Fruit fly (Drosophila melanogaster) whole organism, embryonic: Measurements from ENCODE around the gene CG14234.

Experiments used
- Antp ChIP-seq: fragments of 200-800 bp; sonication (Bioruptor generic); optimal IDR thresholded peaks from 3 replicates; lab custom pipeline; 2016; ENCODE audit warnings: missing biosample characterization, missing genetic modification characterization
- BtbVII ChIP-seq: fragments of 200-800 bp; sonication (Bioruptor generic); optimal IDR thresholded peaks from 3 replicates; lab custom pipeline; 2017; ENCODE audit warnings: missing biosample characterization, mild to moderate bottlenecking, missing genetic modification characterization
- CG1024 ChIP-seq: fragments of 200-800 bp; sonication (Bioruptor generic); IDR thresholded peaks from 2 replicates; pipeline ENCODE4 v1.3.6; 2022; ENCODE audit warnings: missing biosample characterization, missing genetic modification characterization
- CG10543 ChIP-seq: fragments of 200-800 bp; sonication (Bioruptor generic); optimal IDR thresholded peaks from 3 replicates; lab custom pipeline; 2017; ENCODE audit warnings: missing biosample characterization, mild to moderate bottlenecking, missing genetic modification characterization, moderate library complexity
- CG11456 ChIP-seq: fragments of 200-800 bp; sonication (Bioruptor generic); IDR thresholded peaks from 3 replicates; pipeline ENCODE4 v1.3.6; 2022; ENCODE audit warnings: missing biosample characterization, missing genetic modification characterization
- CG11696 ChIP-seq: fragments of 200-800 bp; sonication (Bioruptor generic); IDR thresholded peaks from 2 replicates; pipeline ENCODE4 v1.3.6; 2022; ENCODE audit warnings: missing biosample characterization, missing genetic modification characterization
- CG15073 ChIP-seq: fragments of 200-800 bp; sonication (Bioruptor generic); optimal IDR thresholded peaks from 2 replicates; lab custom pipeline; 2016; ENCODE audit warnings: missing biosample characterization, missing genetic modification characterization
- CG15696 ChIP-seq: fragments of 200-800 bp; sonication (Bioruptor generic); optimal IDR thresholded peaks from 2 replicates; lab custom pipeline; 2019; ENCODE audit warnings: missing biosample characterization, mild to moderate bottlenecking, missing genetic modification characterization, moderate library complexity
- CG1792 ChIP-seq: fragments of 200-800 bp; sonication (Bioruptor generic); optimal IDR thresholded peaks from 2 replicates; lab custom pipeline; 2016; ENCODE audit warnings: missing biosample characterization, missing genetic modification characterization
- CG2199 ChIP-seq: fragments of 200-800 bp; sonication (Bioruptor generic); IDR thresholded peaks from 3 replicates; pipeline ENCODE4 v1.3.6; 2022; ENCODE audit warnings: missing biosample characterization, missing genetic modification characterization
- CG2678 ChIP-seq: fragments of 200-800 bp; sonication (Bioruptor generic); optimal IDR thresholded peaks from 3 replicates; lab custom pipeline; 2019; ENCODE audit warnings: missing biosample characterization, mild to moderate bottlenecking, missing genetic modification characterization, moderate library complexity
- CG4424 ChIP-seq: fragments of 200-800 bp; sonication (Bioruptor generic); optimal IDR thresholded peaks from 3 replicates; lab custom pipeline; 2016; ENCODE audit warnings: missing biosample characterization, missing genetic modification characterization
- CG4707 ChIP-seq: fragments of 200-800 bp; sonication (Bioruptor generic); optimal IDR thresholded peaks from 2 replicates; lab custom pipeline; 2018; ENCODE audit warnings: missing biosample characterization, mild to moderate bottlenecking, missing genetic modification characterization, moderate library complexity
- CG7987 ChIP-seq: fragments of 200-800 bp; sonication (Bioruptor generic); optimal IDR thresholded peaks from 2 replicates; lab custom pipeline; 2018; ENCODE audit warnings: missing biosample characterization, mild to moderate bottlenecking, missing genetic modification characterization, moderate library complexity
- CG8281 ChIP-seq: fragments of 200-800 bp; sonication (Bioruptor generic); optimal IDR thresholded peaks from 2 replicates; lab custom pipeline; 2018; ENCODE audit warnings: missing biosample characterization, mild to moderate bottlenecking, missing genetic modification characterization, moderate library complexity
- CG8290 ChIP-seq, 3 experiments: fragments of 200-800 bp; sonication (Bioruptor generic); optimal IDR thresholded peaks; 2 replicates each; lab custom pipeline; 2016 to 2019; ENCODE audit warnings: missing biosample characterization in 3 of 3, missing genetic modification characterization in 3 of 3, mild to moderate bottlenecking in 2 of 3, moderate library complexity in 1 of 3
- CG8924 ChIP-seq: fragments of 200-800 bp; optimal IDR thresholded peaks from 3 replicates; lab custom pipeline; 2019; ENCODE audit warnings: missing biosample characterization, mild to moderate bottlenecking, missing genetic modification characterization, moderate library complexity
- CG8944 ChIP-seq: fragments of 200-800 bp; sonication (Bioruptor generic); optimal IDR thresholded peaks from 3 replicates; lab custom pipeline; 2016; ENCODE audit warnings: missing biosample characterization, missing genetic modification characterization
- CrebB ChIP-seq: fragments of 200-800 bp; sonication (Bioruptor generic); optimal IDR thresholded peaks from 3 replicates; lab custom pipeline; 2018; ENCODE audit warnings: missing biosample characterization, mild to moderate bottlenecking, missing genetic modification characterization
- GATAe ChIP-seq: fragments of 200-800 bp; sonication (Bioruptor generic); conservative IDR thresholded peaks from 2 replicates; pipeline ENCODE4 v1.3.6; 2022; ENCODE audit warnings: missing biosample characterization, missing genetic modification characterization
- Hand ChIP-seq: fragments of 200-800 bp; sonication (Bioruptor generic); optimal IDR thresholded peaks from 2 replicates; lab custom pipeline; 2017; ENCODE audit warnings: mild to moderate bottlenecking, missing biosample characterization, missing genetic modification reagents, missing genetic modification characterization
- Opbp ChIP-seq: fragments of 200-800 bp; sonication (Bioruptor generic); IDR thresholded peaks from 3 replicates; pipeline ENCODE4 v1.3.6; 2022; ENCODE audit warnings: missing biosample characterization, missing genetic modification characterization; ENCODE audit not compliant: partially characterized antibody
- Scr ChIP-seq: fragments of 200-800 bp; sonication (Bioruptor generic); IDR thresholded peaks from 2 replicates; pipeline ENCODE4 v1.3.6; 2022; ENCODE audit warnings: missing biosample characterization, missing genetic modification characterization; ENCODE audit not compliant: partially characterized antibody
- Side ChIP-seq: fragments of 200-800 bp; sonication (Bioruptor generic); optimal IDR thresholded peaks from 2 replicates; lab custom pipeline; 2016; ENCODE audit warnings: missing biosample characterization, missing genetic modification characterization
- Sin3A ChIP-seq: fragments of >200 bp; optimal IDR thresholded peaks from 2 replicates; lab custom pipeline; 2018
- ab ChIP-seq: fragments of 200-800 bp; sonication (Bioruptor generic); optimal IDR thresholded peaks from 2 replicates; lab custom pipeline; 2016; ENCODE audit warnings: missing biosample characterization, missing genetic modification characterization
- al ChIP-seq: fragments of 200-800 bp; sonication (Bioruptor generic); IDR thresholded peaks from 2 replicates; pipeline ENCODE4 v1.3.6; 2022; ENCODE audit warnings: missing biosample characterization, missing genetic modification characterization
- amos ChIP-seq: fragments of 200-800 bp; sonication (Bioruptor generic); IDR thresholded peaks from 2 replicates; pipeline ENCODE4 v1.3.6; 2022; ENCODE audit warnings: missing biosample characterization, missing genetic modification characterization; ENCODE audit not compliant: partially characterized antibody
- ase ChIP-seq: fragments of 200-800 bp; sonication (Bioruptor generic); IDR thresholded peaks from 3 replicates; pipeline ENCODE4 v1.3.6; 2022; ENCODE audit warnings: missing biosample characterization, missing genetic modification characterization
- caup ChIP-seq: fragments of 200-800 bp; sonication (Bioruptor generic); optimal IDR thresholded peaks from 3 replicates; lab custom pipeline; 2017; ENCODE audit warnings: missing biosample characterization, mild to moderate bottlenecking, missing genetic modification characterization, moderate library complexity; ENCODE audit not compliant: severe bottlenecking
- danr ChIP-seq: fragments of 200-800 bp; sonication (Bioruptor generic); IDR thresholded peaks from 2 replicates; pipeline ENCODE4 v1.3.6; 2022; ENCODE audit warnings: missing biosample characterization, missing genetic modification characterization
- dysf ChIP-seq: fragments of 200-800 bp; sonication (Bioruptor generic); IDR thresholded peaks from 3 replicates; pipeline ENCODE4 v1.3.6; 2022; ENCODE audit warnings: missing biosample characterization, missing genetic modification characterization
- fu2 ChIP-seq: fragments of 200-800 bp; sonication (Bioruptor generic); optimal IDR thresholded peaks from 2 replicates; lab custom pipeline; 2016; ENCODE audit warnings: missing biosample characterization, missing genetic modification characterization
- gce ChIP-seq: fragments of 200-800 bp; sonication (Bioruptor generic); IDR thresholded peaks from 3 replicates; pipeline ENCODE4 v1.3.6; 2022; ENCODE audit warnings: missing biosample characterization, missing genetic modification characterization
- gro ChIP-seq: fragments of 200-800 bp; sonication (Bioruptor generic); optimal IDR thresholded peaks from 2 replicates; lab custom pipeline; 2016; ENCODE audit warnings: missing biosample characterization, missing genetic modification characterization
- h ChIP-seq: fragments of >200 bp; optimal IDR thresholded peaks from 2 replicates; lab custom pipeline; 2017
- hth ChIP-seq: fragments of >200 bp; optimal IDR thresholded peaks from 2 replicates; lab custom pipeline; 2017; ENCODE audit warnings: inconsistent platforms
- inv ChIP-seq: fragments of 200-800 bp; sonication (Bioruptor generic); IDR thresholded peaks from 2 replicates; pipeline ENCODE4 v1.3.6; 2022; ENCODE audit warnings: missing biosample characterization, missing genetic modification characterization; ENCODE audit not compliant: partially characterized antibody
- klu ChIP-seq: fragments of 200-800 bp; sonication (Bioruptor generic); IDR thresholded peaks from 2 replicates; pipeline ENCODE4 v1.3.6; 2022; ENCODE audit warnings: missing biosample characterization, missing genetic modification characterization
- lov ChIP-seq, 2 experiments: fragments of 200-800 bp in 1 of 2; fragments of >200 bp in 1 of 2; sonication (Bioruptor generic) in 1 of 2; IDR thresholded peaks in 1 of 2; optimal IDR thresholded peaks in 1 of 2; 2 replicates in 1 of 2; 3 replicates in 1 of 2; pipeline versions ENCODE4 v1.3.6 to Lab custom; 2017 to 2022; ENCODE audit warnings: missing biosample characterization in 1 of 2, missing genetic modification characterization in 1 of 2
- onecut ChIP-seq: fragments of 200-800 bp; sonication (Bioruptor generic); IDR thresholded peaks from 2 replicates; pipeline ENCODE4 v1.3.6; 2022; ENCODE audit warnings: missing biosample characterization, missing genetic modification characterization
- otp ChIP-seq: fragments of 200-800 bp; sonication (Bioruptor generic); IDR thresholded peaks from 3 replicates; pipeline ENCODE4, ENCODE4 v1.3.6; 2022; ENCODE audit warnings: missing biosample characterization, missing genetic modification characterization
- stc ChIP-seq: fragments of 200-800 bp; sonication (Bioruptor generic); IDR thresholded peaks from 2 replicates; pipeline ENCODE4 v1.3.6; 2022; ENCODE audit warnings: missing biosample characterization, missing genetic modification characterization
- sug ChIP-seq: fragments of 200-800 bp; optimal IDR thresholded peaks from 2 replicates; lab custom pipeline; 2019; ENCODE audit warnings: missing biosample characterization, mild to moderate bottlenecking, missing genetic modification characterization, moderate library complexity
- tgo ChIP-seq: fragments of 200-800 bp; sonication (Bioruptor generic); IDR thresholded peaks from 3 replicates; pipeline ENCODE4 v1.3.6; 2022; ENCODE audit warnings: missing biosample characterization, missing genetic modification characterization
- tll ChIP-seq, 2 experiments: fragments of 200-800 bp in 1 of 2; fragments of >200 bp in 1 of 2; sonication (Bioruptor generic) in 1 of 2; optimal IDR thresholded peaks; 2 replicates each; lab custom pipeline; 2017 to 2019; ENCODE audit warnings: missing biosample characterization in 2 of 2, missing genetic modification characterization in 2 of 2, mild to moderate bottlenecking in 1 of 2, moderate library complexity in 1 of 2
- trem ChIP-seq: fragments of 200-800 bp; optimal IDR thresholded peaks from 3 replicates; lab custom pipeline; 2019; ENCODE audit warnings: missing biosample characterization, mild to moderate bottlenecking, missing genetic modification characterization, moderate library complexity
- trh ChIP-seq: fragments of 200-800 bp; sonication (Bioruptor generic); optimal IDR thresholded peaks from 2 replicates; lab custom pipeline; 2016; ENCODE audit warnings: missing biosample characterization, missing genetic modification characterization
- z ChIP-seq: fragments of 200-800 bp; sonication (Bioruptor generic); IDR thresholded peaks from 3 replicates; pipeline ENCODE4 v1.3.6; 2022; ENCODE audit warnings: missing biosample characterization, missing genetic modification characterization
- zen ChIP-seq: fragments of 200-800 bp; sonication (Bioruptor generic); optimal IDR thresholded peaks from 3 replicates; lab custom pipeline; 2018; ENCODE audit warnings: missing biosample characterization, mild to moderate bottlenecking, missing genetic modification characterization, moderate library complexity

Gene CG14234

dm6 chrX:19744003-19744488 lies 8.7 kb downstream of the CG14234 start, which contains the start of the genes CG18809, COX6B, CG33932 and Rpp20 (continued):
- TF ChIP-seq CG15073 (GFP tag; lab: Kevin White, UChicago), result no peak
- TF ChIP-seq CG8944, result peak; percentile 62
- peak; percentile 55 for TF ChIP-seq CrebB (tag; lab: Kevin White, UChicago)
- no peak for TF ChIP-seq ase (GFP tag; lab: Robert Waterston, UW)
- TF ChIP-seq inv (GFP tag; lab: Robert Waterston, UW), result peak; percentile 94
- peak; percentile 63 for TF ChIP-seq Sin3A (lab: Kevin White, UChicago)
- no peak for TF ChIP-seq otp
- TF ChIP-seq CG8924 (tag; lab: Kevin White, UChicago), result peak; percentile 52
- peak; percentile 64 for TF ChIP-seq CG1792 (GFP tag; lab: Kevin White, UChicago)
- TF ChIP-seq CG10543 (GFP tag; lab: Kevin White, UChicago), result peak; percentile 58
- TF ChIP-seq fu2 (GFP tag; lab: Kevin White, UChicago), result peak; percentile 68
- TF ChIP-seq CG8281 (tag; lab: Kevin White, UChicago), result no peak
- TF ChIP-seq danr, result no peak
- TF ChIP-seq CG2678, result no peak
- TF ChIP-seq sug (tag; lab: Kevin White, UChicago), result peak; percentile 59
- TF ChIP-seq h (lab: Kevin White, UChicago), result no peak
- 0 out of 3 replicates have a peak, but pooled peaks have one; percentile 46 for TF ChIP-seq gce (GFP tag; lab: Robert Waterston, UW)
- no peak for TF ChIP-seq trh (GFP tag; lab: Kevin White, UChicago)
- TF ChIP-seq Side (GFP tag; lab: Kevin White, UChicago), result peak; percentile 70
- no peak for TF ChIP-seq CG15696
- peak; percentile 53 for TF ChIP-seq onecut (GFP tag; lab: Robert Waterston, UW)
- peak; percentile 45 for TF ChIP-seq zen
- peak; percentile 11 for TF ChIP-seq CG7987 (GFP tag; lab: Kevin White, UChicago)
- peak; percentile 50 for TF ChIP-seq BtbVII (GFP tag; lab: Kevin White, UChicago)
- peak; percentile 75; the same call in 1 of the 3 replicates for TF ChIP-seq CG11456 (GFP tag; lab: Robert Waterston, UW)
- no peak for TF ChIP-seq z (GFP tag; lab: Robert Waterston, UW)
- TF ChIP-seq CG4707 (GFP tag; lab: Kevin White, UChicago), result no peak
- TF ChIP-seq al (GFP tag; lab: Robert Waterston, UW), result peak; percentile 63
- TF ChIP-seq Hand (GFP tag; lab: Kevin White, UChicago), result no peak
- TF ChIP-seq stc (GFP tag; lab: Robert Waterston, UW), result no peak
- TF ChIP-seq CG11696 (GFP tag; lab: Robert Waterston, UW), result no peak
- TF ChIP-seq amos (GFP tag; lab: Robert Waterston, UW), result peak; percentile 99
- TF ChIP-seq CG2199 (GFP tag; lab: Robert Waterston, UW), result 0 out of 3 replicates have a peak, but pooled peaks have one; percentile 24
- TF ChIP-seq ab (GFP tag; lab: Kevin White, UChicago), result no peak
- peak; percentile 66 for TF ChIP-seq CG8290 (GFP tag; optimal IDR thresholded peaks at IDR 0.05; lab: Kevin White, UChicago)
- TF ChIP-seq CG8290 (tag; optimal IDR thresholded peaks at IDR 0.05; lab: Kevin White, UChicago), result peak in 1 of 2 experiments; percentile 95
- TF ChIP-seq Opbp (GFP tag; lab: Robert Waterston, UW), result peak; percentile 98
- peak; percentile 73 for TF ChIP-seq trem (tag; lab: Kevin White, UChicago)
- TF ChIP-seq tgo (GFP tag; lab: Robert Waterston, UW), result peak; percentile 43; the same call in 1 of the 3 replicates
- no peak for TF ChIP-seq tll (GFP tag; optimal IDR thresholded peaks at IDR 0.05; lab: Kevin White, UChicago)
- TF ChIP-seq Scr (GFP tag; lab: Robert Waterston, UW), result peak; percentile 92
- TF ChIP-seq lov (optimal IDR thresholded peaks at IDR 0.05; lab: Kevin White, UChicago), result no peak
- 0 out of 3 replicates have a peak, but pooled peaks have one; percentile 35 for TF ChIP-seq lov (GFP tag; IDR thresholded peaks at IDR 0.05; lab: Robert Waterston, UW)
- no peak for TF ChIP-seq hth (lab: Kevin White, UChicago)
- peak; percentile 69; the same call in 2 of the 3 replicates for TF ChIP-seq dysf (GFP tag; lab: Robert Waterston, UW)
- peak; percentile 84 for TF ChIP-seq Antp (GFP tag; lab: Kevin White, UChicago)
- TF ChIP-seq GATAe (GFP tag; lab: Robert Waterston, UW), result no peak
- TF ChIP-seq klu (GFP tag; lab: Robert Waterston, UW), result no peak
- peak; percentile 50 for TF ChIP-seq CG4424 (GFP tag; lab: Kevin White, UChicago)
- TF ChIP-seq gro, result peak; percentile 70
- peak; percentile 25; the same call in 1 of the 2 replicates for TF ChIP-seq CG1024 (GFP tag; lab: Robert Waterston, UW)
- peak; percentile 83 for TF ChIP-seq caup (GFP tag; lab: Kevin White, UChicago)
